Fruit fly (Drosophila melanogaster) whole organism, pupa: ENCODE measurements around the gene yin.

Source experiments
- CG10348 ChIP-seq: fragments of 200-800 bp; sonication (Bioruptor generic); IDR thresholded peaks from 2 replicates; pipeline ENCODE4 v1.3.6; 2022; ENCODE audit warnings: missing biosample characterization, missing genetic modification characterization
- CG12605 ChIP-seq: fragments of 200-800 bp; sonication (Bioruptor generic); IDR thresholded peaks from 2 replicates; pipeline ENCODE4 v1.3.6; 2022; ENCODE audit warnings: missing biosample characterization, missing genetic modification characterization
- CG14655 ChIP-seq: fragments of 200-800 bp; sonication (Bioruptor generic); optimal IDR thresholded peaks from 3 replicates; lab custom pipeline; 2017; ENCODE audit warnings: mild to moderate bottlenecking, missing biosample characterization, missing genetic modification reagents, missing genetic modification characterization
- CG17806 ChIP-seq: fragments of 200-800 bp; sonication (Bioruptor generic); optimal IDR thresholded peaks from 2 replicates; lab custom pipeline; 2018; ENCODE audit warnings: missing biosample characterization, mild to moderate bottlenecking, missing genetic modification characterization, moderate library complexity
- CG4496 ChIP-seq: fragments of 200-800 bp; sonication (Bioruptor generic); IDR thresholded peaks from 3 replicates; pipeline ENCODE4 v1.3.6; 2022; ENCODE audit warnings: missing biosample characterization, missing genetic modification characterization
- CG8159 ChIP-seq: fragments of 200-800 bp; sonication (Bioruptor generic); optimal IDR thresholded peaks from 3 replicates; lab custom pipeline; 2018; ENCODE audit warnings: missing biosample characterization, mild to moderate bottlenecking, missing genetic modification characterization, moderate library complexity
- CG8301 ChIP-seq: fragments of 200-800 bp; sonication (Bioruptor generic); optimal IDR thresholded peaks from 2 replicates; lab custom pipeline; 2018; ENCODE audit warnings: missing biosample characterization, mild to moderate bottlenecking, missing genetic modification characterization
- CG9948 ChIP-seq: fragments of 200-800 bp; sonication (Bioruptor generic); optimal IDR thresholded peaks from 2 replicates; lab custom pipeline; 2018; ENCODE audit warnings: missing biosample characterization, mild to moderate bottlenecking, missing genetic modification characterization, moderate library complexity
- D1 ChIP-seq: fragments of 200-800 bp; sonication (Bioruptor generic); optimal IDR thresholded peaks from 2 replicates; lab custom pipeline; 2018; ENCODE audit warnings: missing biosample characterization, mild to moderate bottlenecking, missing genetic modification characterization, moderate library complexity
- EcR ChIP-seq: fragments of 200-800 bp; sonication (Bioruptor generic); optimal IDR thresholded peaks from 3 replicates; lab custom pipeline; 2019; ENCODE audit warnings: missing biosample characterization, missing genetic modification characterization, mild to moderate bottlenecking, moderate library complexity, missing genetic modification reagents
- Ets98B ChIP-seq: fragments of 200-800 bp; sonication (Bioruptor generic); IDR thresholded peaks from 2 replicates; pipeline ENCODE4 v1.3.6; 2022; ENCODE audit warnings: missing biosample characterization, missing genetic modification characterization
- Snoo ChIP-seq: fragments of 200-800 bp; sonication (Bioruptor generic); optimal IDR thresholded peaks from 3 replicates; lab custom pipeline; 2017; ENCODE audit warnings: missing biosample characterization, mild to moderate bottlenecking, missing genetic modification characterization, inconsistent platforms
- gl ChIP-seq: fragments of 200-800 bp; sonication (Bioruptor generic); optimal IDR thresholded peaks from 2 replicates; lab custom pipeline; 2018; ENCODE audit warnings: missing biosample characterization, mild to moderate bottlenecking, missing genetic modification characterization
- rn ChIP-seq: fragments of 200-800 bp; sonication (Bioruptor generic); IDR thresholded peaks from 2 replicates; pipeline ENCODE4 v1.3.6; 2022; ENCODE audit warnings: missing biosample characterization, missing genetic modification characterization

- TF ChIP-seq Snoo (tag; lab: Kevin White, UChicago), result no peak
- TF ChIP-seq D1 (tag; lab: Kevin White, UChicago), result no peak
- TF ChIP-seq CG4496 (GFP tag; lab: Robert Waterston, UW), result no peak
- no peak for TF ChIP-seq CG12605 (GFP tag; lab: Robert Waterston, UW)
- TF ChIP-seq CG8159, result no peak
- TF ChIP-seq gl (tag; lab: Kevin White, UChicago), result no peak
- no peak for TF ChIP-seq Ets98B
- no peak for TF ChIP-seq CG8301 (tag; lab: Kevin White, UChicago)
- TF ChIP-seq CG10348 (GFP tag; lab: Robert Waterston, UW), result no peak
- no peak for TF ChIP-seq EcR (GFP tag; lab: Kevin White, UChicago)
- TF ChIP-seq CG9948, result no peak
- TF ChIP-seq CG17806 (tag; lab: Kevin White, UChicago), result no peak
- TF ChIP-seq rn (GFP tag; lab: Robert Waterston, UW), result no peak
- TF ChIP-seq CG14655 (GFP tag; lab: Kevin White, UChicago), result no peak
Observed at dm6 chrX:3880645-3881316, 9.0 kb upstream of the yin start, which contains the start of gene VhaAC39-1.
